Worm (Caenorhabditis elegans): ENCODE data around the gene pgam-5.

The pgam-5 gene

ce11 chrII:7570305-7570704 lies 28.2 kb downstream of the pgam-5 start, which contains the start of gene F35D2.3:
TSS of gene F35D2.3 (plus strand) at chrII:7570605.
- TF ChIP-seq Y56A3A.18 (GFP tag; IDR thresholded peaks at IDR 0.05): no peak

DNA sequence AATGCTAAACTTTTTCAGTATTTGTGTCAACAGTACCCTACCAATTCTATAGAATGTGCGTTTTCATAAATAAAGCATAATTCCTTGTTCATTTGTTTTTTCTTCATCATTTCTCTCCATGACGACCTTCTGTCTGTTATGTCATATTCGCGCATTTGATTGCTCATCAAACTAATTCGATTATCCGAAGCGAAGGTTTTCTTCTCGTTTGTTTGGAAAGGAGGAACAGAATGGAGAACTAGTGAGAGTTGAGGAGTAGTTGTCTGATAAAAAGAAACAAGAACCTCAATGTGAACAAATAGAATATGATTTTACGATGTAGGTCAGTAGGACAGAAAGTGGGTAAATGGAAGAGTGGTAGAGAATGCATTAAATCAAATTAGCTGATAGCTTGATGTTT lies 35.9 kb downstream of the pgam-5 start:
- no peak for TF ChIP-seq nhr-179 (tag; optimal IDR thresholded peaks at IDR 0.05)

DNA sequence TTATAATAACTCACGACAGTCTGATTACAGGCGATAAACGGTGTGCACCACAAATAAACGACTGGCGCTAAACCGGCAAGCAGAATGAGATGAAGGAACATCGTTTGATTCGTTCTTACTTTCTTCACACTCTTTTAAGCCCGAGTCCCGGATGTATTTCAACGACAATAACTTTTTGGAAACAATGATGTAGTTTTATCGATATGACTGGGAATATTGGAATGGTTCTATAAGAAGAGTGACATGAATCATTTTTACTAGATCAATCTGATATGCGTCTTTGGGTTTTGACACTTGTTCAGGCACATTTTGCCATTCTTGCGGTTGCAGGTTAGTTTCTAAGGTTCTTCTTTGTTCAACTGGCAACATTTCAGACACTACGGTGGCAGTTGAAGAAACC lies 37.1 kb downstream of the pgam-5 start, which contains the start of the genes ZK1290.11 and ZK1290.1:
TSS of gene ZK1290.11 (minus strand) at position 101 of the 400 bp plus-strand sequence.
TSS of gene ZK1290.1 (plus strand) at position 271 of the 400 bp plus-strand sequence.
- no peak for TF ChIP-seq ama-1 (optimal IDR thresholded peaks at IDR 0.05)
- no peak for TF ChIP-seq ama-1 (GFP tag; optimal IDR thresholded peaks at IDR 0.05)
- no peak for TF ChIP-seq hrde-1 (tag; optimal IDR thresholded peaks at IDR 0.05; ENCODE audit: borderline replicate concordance)
- TF ChIP-seq lin-35 (GFP tag; optimal IDR thresholded peaks at IDR 0.05): no peak
- no peak for TF ChIP-seq F57A8.1 (GFP tag; optimal IDR thresholded peaks at IDR 0.05)
- no peak for TF ChIP-seq ztf-6 (GFP tag; IDR thresholded peaks at IDR 0.05)
- TF ChIP-seq ekl-4 (GFP tag; IDR thresholded peaks at IDR 0.05): no peak
- TF ChIP-seq ztf-22 (GFP tag; optimal IDR thresholded peaks at IDR 0.05): no peak
- no peak for TF ChIP-seq hsf-1 (GFP tag; IDR thresholded peaks at IDR 0.05)
- no peak for TF ChIP-seq nfyb-1 (GFP tag; IDR thresholded peaks at IDR 0.05)
- TF ChIP-seq ets-4 (GFP tag; optimal IDR thresholded peaks at IDR 0.05): no peak
- TF ChIP-seq ceh-100 (GFP tag; IDR thresholded peaks at IDR 0.05): no peak
- TF ChIP-seq F10E7.11 (tag; optimal IDR thresholded peaks at IDR 0.05): no peak
- no peak for TF ChIP-seq lsl-1 (GFP tag; optimal IDR thresholded peaks at IDR 0.05)
- TF ChIP-seq rpc-1 (optimal IDR thresholded peaks at IDR 0.05): no peak
- TF ChIP-seq rpc-1 (tag; optimal IDR thresholded peaks at IDR 0.05): no peak
- TF ChIP-seq bed-2 (GFP tag; IDR thresholded peaks at IDR 0.05): no peak

DNA sequence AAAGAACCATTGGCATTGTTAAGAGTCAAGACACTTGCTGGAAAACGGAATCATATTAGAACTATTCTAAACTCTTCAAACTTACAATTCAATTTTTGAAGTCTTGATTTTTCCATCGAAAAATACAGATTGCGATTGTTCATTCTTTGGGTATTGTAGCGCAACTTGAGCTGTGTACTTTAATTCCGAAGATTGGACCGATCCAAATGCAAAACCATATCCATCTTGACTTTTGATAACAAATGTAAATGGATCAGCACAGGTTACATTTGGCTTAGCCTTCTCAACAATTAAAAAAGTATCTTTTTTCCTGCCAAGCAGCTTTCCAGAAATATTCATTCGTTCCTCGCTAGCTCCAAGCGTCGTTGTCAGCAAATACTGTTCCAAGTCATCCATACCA lies 37.7 kb downstream of the pgam-5 start:
- TF ChIP-seq lin-40 (tag; optimal IDR thresholded peaks at IDR 0.05): no peak
- TF ChIP-seq lin-54 (GFP tag; optimal IDR thresholded peaks at IDR 0.05): no peak

ce11 chrII:7558864-7559263 lies 39.7 kb downstream of the pgam-5 start:
- no peak for TF ChIP-seq F57A8.1 (GFP tag; optimal IDR thresholded peaks at IDR 0.05)
- no peak for TF ChIP-seq aptf-2 (GFP tag; conservative IDR thresholded peaks at IDR 0.05)
- no peak for TF ChIP-seq Y53G8AR.9 (GFP tag; conservative IDR thresholded peaks at IDR 0.05)
- TF ChIP-seq F55B11.4 (tag; optimal IDR thresholded peaks at IDR 0.05; ENCODE audit: borderline replicate concordance, insufficient read depth): no peak
- no peak for TF ChIP-seq T07F8.4 (tag; optimal IDR thresholded peaks at IDR 0.05)
- no peak for TF ChIP-seq aptf-3 (GFP tag; IDR thresholded peaks at IDR 0.05)
- no peak for TF ChIP-seq B0019.2 (GFP tag; conservative IDR thresholded peaks at IDR 0.05)
- no peak for TF ChIP-seq Y95B8A.8 (GFP tag; IDR thresholded peaks at IDR 0.05)
- TF ChIP-seq fkh-3 (tag; optimal IDR thresholded peaks at IDR 0.05): no peak
- TF ChIP-seq ztf-26 (tag; optimal IDR thresholded peaks at IDR 0.05): no peak
- no peak for TF ChIP-seq him-1 (tag; optimal IDR thresholded peaks at IDR 0.05)
- no peak for TF ChIP-seq madf-8 (GFP tag; conservative IDR thresholded peaks at IDR 0.05)
- no peak for TF ChIP-seq nhr-27 (tag; optimal IDR thresholded peaks at IDR 0.05)
- no peak for TF ChIP-seq chd-7 (tag; optimal IDR thresholded peaks at IDR 0.05)
- no peak for TF ChIP-seq snpc-1.3 (tag; optimal IDR thresholded peaks at IDR 0.05; ENCODE audit: insufficient read depth)
- no peak for TF ChIP-seq K12H6.12 (tag; optimal IDR thresholded peaks at IDR 0.05)
- no peak for TF ChIP-seq madf-10 (tag; optimal IDR thresholded peaks at IDR 0.05)
- TF ChIP-seq mes-4 (tag; optimal IDR thresholded peaks at IDR 0.05): no peak
- TF ChIP-seq unc-62 (GFP tag; optimal IDR thresholded peaks at IDR 0.05): no peak
